Fruit fly (Drosophila melanogaster): ENCODE data around the gene Grp170.
A peak's percentile ranks its signal among the peaks of the same experiment; 100 is the strongest.

Grp170 gene

DNA sequence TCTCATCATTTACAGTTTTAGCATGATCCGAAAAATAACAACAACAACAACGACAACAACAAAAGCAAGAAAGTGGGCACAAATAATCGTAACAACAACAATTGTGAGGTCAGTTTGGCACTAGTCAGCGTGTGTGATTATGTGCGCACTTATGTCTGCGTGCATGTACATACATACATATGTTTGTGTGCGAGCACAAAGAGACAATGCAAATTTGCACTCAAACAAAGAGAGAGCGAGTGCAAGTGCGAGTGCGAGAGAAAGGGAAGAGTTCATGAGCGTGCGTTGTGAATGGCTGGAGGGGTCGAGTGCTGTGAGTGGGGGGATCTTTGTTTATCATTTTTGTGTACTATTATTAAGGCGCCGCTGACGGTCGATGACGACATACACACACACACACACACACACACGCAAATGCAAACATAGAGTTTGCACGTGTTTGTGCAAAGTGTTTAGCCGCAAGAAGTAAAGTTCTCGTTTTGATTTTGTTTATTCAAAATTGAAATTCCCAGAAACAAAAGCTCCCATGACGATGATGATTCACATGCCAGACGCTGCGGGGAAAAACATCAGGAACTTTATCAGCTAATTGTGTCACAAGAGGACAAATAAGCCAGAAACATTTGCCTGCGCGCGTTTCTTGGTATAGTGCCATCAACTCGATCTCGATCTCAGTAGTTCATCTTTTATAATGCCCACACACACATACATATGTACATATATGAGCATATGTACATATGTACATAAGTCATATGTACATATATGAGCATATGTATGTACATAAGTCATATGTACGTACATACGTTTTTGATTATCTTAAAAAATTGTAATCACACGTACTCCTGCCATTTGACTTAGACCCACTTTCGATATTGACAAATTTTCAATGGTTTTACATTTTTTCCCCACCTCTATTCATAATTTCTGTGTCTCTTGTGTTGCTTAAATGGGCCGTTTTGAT is 19.9 kb upstream of the Grp170 start (continued):
- no peak for TF ChIP-seq Mes4 (GFP tag; optimal IDR thresholded peaks at IDR 0.05)
- TF ChIP-seq Camta (GFP tag; optimal IDR thresholded peaks at IDR 0.05): no peak
- TF ChIP-seq Rfx (GFP tag; IDR thresholded peaks at IDR 0.05): no peak
- no peak for TF ChIP-seq YL-1 (GFP tag; optimal IDR thresholded peaks at IDR 0.05)
- no peak for TF ChIP-seq sug (tag; optimal IDR thresholded peaks at IDR 0.05)
- TF ChIP-seq CG4282 (GFP tag; optimal IDR thresholded peaks at IDR 0.05): no peak
- TF ChIP-seq CG31224 (GFP tag; IDR thresholded peaks at IDR 0.05): 0 out of 2 replicates have a peak, but pooled peaks have one; percentile 18
- no peak for TF ChIP-seq shn (GFP tag; optimal IDR thresholded peaks at IDR 0.05)
- no peak for TF ChIP-seq CG30431 (GFP tag; optimal IDR thresholded peaks at IDR 0.05)
- no peak for TF ChIP-seq grau (tag; optimal IDR thresholded peaks at IDR 0.05)
- peak; percentile 45 for TF ChIP-seq CG4328 (GFP tag; optimal IDR thresholded peaks at IDR 0.05)
- TF ChIP-seq NK7.1 (GFP tag; optimal IDR thresholded peaks at IDR 0.05): no peak
- TF ChIP-seq CG8089 (GFP tag; optimal IDR thresholded peaks at IDR 0.05): peak; percentile 27
- no peak for TF ChIP-seq Sox102F (GFP tag; optimal IDR thresholded peaks at IDR 0.05)
- no peak for TF ChIP-seq GATAe (GFP tag; conservative IDR thresholded peaks at IDR 0.05)
- TF ChIP-seq bowl (GFP tag; IDR thresholded peaks at IDR 0.05): no peak
- no peak for TF ChIP-seq wor (GFP tag; IDR thresholded peaks at IDR 0.05)
- TF ChIP-seq fu2 (GFP tag; optimal IDR thresholded peaks at IDR 0.05): no peak
- peak; percentile 36 for TF ChIP-seq vvl (GFP tag; IDR thresholded peaks at IDR 0.05)
- TF ChIP-seq Spps (tag; optimal IDR thresholded peaks at IDR 0.05): no peak
- no peak for TF ChIP-seq CHES-1-like (GFP tag; optimal IDR thresholded peaks at IDR 0.05)
- TF ChIP-seq fd3F (GFP tag; optimal IDR thresholded peaks at IDR 0.05): no peak
- TF ChIP-seq Drgx (GFP tag; IDR thresholded peaks at IDR 0.05): peak; percentile 55
- TF ChIP-seq CG12155 (GFP tag; optimal IDR thresholded peaks at IDR 0.05): no peak
- no peak for TF ChIP-seq toy (GFP tag; IDR thresholded peaks at IDR 0.05)
- peak; percentile 60; the same call in 1 of the 2 replicates for TF ChIP-seq Awh (GFP tag; IDR thresholded peaks at IDR 0.05)
- no peak for TF ChIP-seq CG9797 (GFP tag; optimal IDR thresholded peaks at IDR 0.05)
- TF ChIP-seq Blimp-1 (GFP tag; optimal IDR thresholded peaks at IDR 0.05): peak; percentile 2
- TF ChIP-seq Ada2b (GFP tag; IDR thresholded peaks at IDR 0.05): no peak
- no peak for TF ChIP-seq zen (tag; optimal IDR thresholded peaks at IDR 0.05)
- no peak for TF ChIP-seq Hr39 (optimal IDR thresholded peaks at IDR 0.05)
- peak in 1 of 2 experiments; percentile 29 for TF ChIP-seq bsh (GFP tag; optimal IDR thresholded peaks at IDR 0.05)
- no peak for TF ChIP-seq Dip3 (GFP tag; optimal IDR thresholded peaks at IDR 0.05)
- no peak for TF ChIP-seq pb (GFP tag; optimal IDR thresholded peaks at IDR 0.05)
- TF ChIP-seq CG5953 (GFP tag; IDR thresholded peaks at IDR 0.05): 0 out of 2 replicates have a peak, but pooled peaks have one; percentile 8
- TF ChIP-seq bcd (GFP tag; optimal IDR thresholded peaks at IDR 0.05): peak; percentile 16
- no peak for TF ChIP-seq Nf-YB (GFP tag; optimal IDR thresholded peaks at IDR 0.05)
- TF ChIP-seq CG6854 (GFP tag; optimal IDR thresholded peaks at IDR 0.05): no peak
- peak; percentile 29 for TF ChIP-seq dmrt11E (tag; optimal IDR thresholded peaks at IDR 0.05)
- TF ChIP-seq Dref (GFP tag; IDR thresholded peaks at IDR 0.05): no peak
- TF ChIP-seq CG15269 (tag; optimal IDR thresholded peaks at IDR 0.05): no peak
- 0 out of 3 replicates have a peak, but pooled peaks have one; percentile 6 for TF ChIP-seq CG11695 (GFP tag; IDR thresholded peaks at IDR 0.05)
- no peak for TF ChIP-seq h (optimal IDR thresholded peaks at IDR 0.05)
- peak; percentile 47 for TF ChIP-seq CG1603 (tag; optimal IDR thresholded peaks at IDR 0.05)
- no peak for TF ChIP-seq cato (GFP tag; optimal IDR thresholded peaks at IDR 0.05; ENCODE audit: borderline replicate concordance)
- no peak for TF ChIP-seq slp2 (GFP tag; optimal IDR thresholded peaks at IDR 0.05)
- TF ChIP-seq CG8478 (optimal IDR thresholded peaks at IDR 0.05): no peak
- TF ChIP-seq crol (GFP tag; IDR thresholded peaks at IDR 0.05): peak; percentile 68; the same call in 1 of the 2 replicates
- peak; percentile 30 for TF ChIP-seq CG17359 (tag; optimal IDR thresholded peaks at IDR 0.05)
- no peak for TF ChIP-seq CG8944 (GFP tag; optimal IDR thresholded peaks at IDR 0.05)

All from whole organism, embryonic.